Worm (Caenorhabditis elegans) whole organism, L1 larva: Measurements from ENCODE around the gene C45G9.12.

ENCODE experiments used
- C04F5.9 ChIP-seq: sonication (generic microtip); optimal IDR thresholded peaks from 2 replicates; lab custom pipeline; 2016; ENCODE audit warnings: missing genetic modification characterization, missing compliant biosample characterization
- C16A3.4 ChIP-seq: fragments of 150-350 bp; optimal IDR thresholded peaks from 2 replicates; lab custom pipeline; 2014; ENCODE audit warnings: missing biosample characterization, missing genetic modification characterization
- C34B4.2 ChIP-seq: sonication (generic microtip); optimal IDR thresholded peaks from 2 replicates; lab custom pipeline; 2017; ENCODE audit warnings: mild to moderate bottlenecking, missing genetic modification characterization, missing compliant biosample characterization
- Y116A8C.19 ChIP-seq: sonication (generic microtip); optimal IDR thresholded peaks from 2 replicates; lab custom pipeline; 2016; ENCODE audit warnings: missing compliant biosample characterization, missing genetic modification characterization, borderline replicate concordance
- ama-1 ChIP-seq: fragments of 150-350 bp; optimal IDR thresholded peaks from 2 replicates; lab custom pipeline; 2014
- blmp-1 ChIP-seq: fragments of 150-350 bp; optimal IDR thresholded peaks from 2 replicates; lab custom pipeline; 2014; ENCODE audit warnings: missing biosample characterization, missing genetic modification characterization
- ceh-63 ChIP-seq: fragments of 200-800 bp; sonication (Bioruptor generic); optimal IDR thresholded peaks from 2 replicates; lab custom pipeline; 2018; ENCODE audit warnings: mild to moderate bottlenecking, missing genetic modification characterization, missing compliant biosample characterization
- ceh-8 ChIP-seq: fragments of 200-800 bp; sonication (Bioruptor generic); optimal IDR thresholded peaks from 2 replicates; lab custom pipeline; 2018; ENCODE audit warnings: mild to moderate bottlenecking, missing genetic modification characterization, moderate library complexity, missing compliant biosample characterization
- ceh-88 ChIP-seq: fragments of 200-800 bp; sonication (Bioruptor generic); IDR thresholded peaks from 2 replicates; pipeline ENCODE4 v1.3.6; 2022; ENCODE audit warnings: missing genetic modification characterization, missing compliant biosample characterization
- ceh-90 ChIP-seq: sonication (generic microtip); optimal IDR thresholded peaks from 2 replicates; lab custom pipeline; 2016; ENCODE audit warnings: missing genetic modification characterization, missing compliant biosample characterization
- dpl-1 ChIP-seq, 3 experiments: fragments of 150-350 bp in 2 of 3; sonication (generic microtip) in 1 of 3; optimal IDR thresholded peaks; 2 replicates each; lab custom pipeline; 2014 to 2017; ENCODE audit warnings: missing biosample characterization in 3 of 3, missing genetic modification characterization in 3 of 3, missing genetic modification reagents in 3 of 3
- dsc-1 ChIP-seq: sonication (generic microtip); optimal IDR thresholded peaks from 2 replicates; lab custom pipeline; 2016; ENCODE audit warnings: mild to moderate bottlenecking, missing genetic modification characterization, missing compliant biosample characterization
- efl-1 ChIP-seq, 4 experiments: fragments of 150-350 bp; optimal IDR thresholded peaks in 3 of 4; peaks in 1 of 4; 1 replicate in 1 of 4; 2 replicates in 3 of 4; lab custom pipeline; 2014; ENCODE audit warnings: missing biosample characterization in 2 of 4, missing genetic modification characterization in 2 of 4, missing genetic modification reagents in 2 of 4
- efl-3 ChIP-seq: fragments of 200-800 bp; sonication (Bioruptor generic); optimal IDR thresholded peaks from 2 replicates; lab custom pipeline; 2018; ENCODE audit warnings: mild to moderate bottlenecking, missing genetic modification characterization, missing compliant biosample characterization
- egl-13 ChIP-seq: sonication (generic microtip); optimal IDR thresholded peaks from 2 replicates; lab custom pipeline; 2016; ENCODE audit warnings: missing genotype, missing genetic modification reagents, missing genetic modification characterization, missing compliant biosample characterization
- egl-27 ChIP-seq, 2 experiments: fragments of 150-350 bp in 1 of 2; sonication (generic microtip); optimal IDR thresholded peaks; 3 replicates each; lab custom pipeline; 2017 to 2018; ENCODE audit warnings: missing biosample characterization in 2 of 2, missing genetic modification characterization in 2 of 2, missing genetic modification reagents in 2 of 2
- elt-2 ChIP-seq: sonication (generic microtip); optimal IDR thresholded peaks from 2 replicates; lab custom pipeline; 2016; ENCODE audit warnings: missing genetic modification characterization, mild to moderate bottlenecking, inconsistent platforms, missing compliant biosample characterization, missing genetic modification reagents
- ets-5 ChIP-seq: fragments of 200-800 bp; sonication (Bioruptor generic); IDR thresholded peaks from 2 replicates; pipeline ENCODE4 v1.3.6; 2022; ENCODE audit warnings: missing genetic modification characterization, missing compliant biosample characterization
- fkh-8 ChIP-seq: sonication (generic microtip); optimal IDR thresholded peaks from 2 replicates; lab custom pipeline; 2016; ENCODE audit warnings: mild to moderate bottlenecking, missing genetic modification characterization, missing compliant biosample characterization
- grh-1 ChIP-seq: fragments of 200-800 bp; sonication (Bioruptor generic); IDR thresholded peaks from 2 replicates; pipeline ENCODE4 v1.3.6; 2022; ENCODE audit warnings: missing genetic modification reagents, missing genetic modification characterization, missing compliant biosample characterization
- hlh-17 ChIP-seq: fragments of 200-800 bp; sonication (Bioruptor generic); optimal IDR thresholded peaks from 2 replicates; lab custom pipeline; 2018; ENCODE audit warnings: missing genetic modification characterization, mild to moderate bottlenecking, missing compliant biosample characterization, moderate library complexity, borderline replicate concordance
- hlh-4 ChIP-seq: sonication (generic microtip); optimal IDR thresholded peaks from 2 replicates; lab custom pipeline; 2016; ENCODE audit warnings: mild to moderate bottlenecking, missing genetic modification characterization, missing compliant biosample characterization
- hpl-2 ChIP-seq: fragments of 150-350 bp; optimal IDR thresholded peaks from 2 replicates; lab custom pipeline; 2014; ENCODE audit warnings: missing biosample characterization, missing genetic modification reagents, missing genetic modification characterization
- irx-1 ChIP-seq: sonication (generic microtip); optimal IDR thresholded peaks from 2 replicates; lab custom pipeline; 2016; ENCODE audit warnings: missing genetic modification characterization, missing compliant biosample characterization
- lin-14 ChIP-seq: fragments of 200-800 bp; sonication (Bioruptor generic); optimal IDR thresholded peaks from 2 replicates; lab custom pipeline; 2018; ENCODE audit warnings: mild to moderate bottlenecking, missing genetic modification characterization, moderate library complexity, missing compliant biosample characterization
- lin-15B ChIP-seq: fragments of 150-350 bp; sonication (generic microtip); optimal IDR thresholded peaks from 3 replicates; lab custom pipeline; 2014; ENCODE audit warnings: missing biosample characterization, missing genetic modification characterization
- lin-35 ChIP-seq, 2 experiments: fragments of 150-350 bp; optimal IDR thresholded peaks; 2 replicates each; lab custom pipeline; 2014; ENCODE audit warnings: missing biosample characterization in 2 of 2, missing genetic modification characterization in 2 of 2, missing genetic modification reagents in 2 of 2
- lin-39 ChIP-seq: fragments of 150-350 bp; optimal IDR thresholded peaks from 2 replicates; lab custom pipeline; 2014; ENCODE audit warnings: missing biosample characterization, missing genetic modification reagents, missing genetic modification characterization
- lir-3 ChIP-seq: sonication (generic microtip); optimal IDR thresholded peaks from 2 replicates; lab custom pipeline; 2016; ENCODE audit warnings: mild to moderate bottlenecking, missing genetic modification characterization, moderate library complexity, missing compliant biosample characterization; ENCODE audit not compliant: poor library complexity
- lsy-2 ChIP-seq, 2 experiments: fragments of 150-350 bp; optimal IDR thresholded peaks; 2 replicates each; lab custom pipeline; 2014; ENCODE audit warnings: missing biosample characterization in 2 of 2, missing genetic modification characterization in 2 of 2
- mab-9 ChIP-seq: fragments of 200-800 bp; sonication (Bioruptor generic); IDR thresholded peaks from 2 replicates; pipeline ENCODE4 v1.3.6; 2022; ENCODE audit warnings: missing genetic modification reagents, missing genetic modification characterization, missing compliant biosample characterization
- nhr-12 ChIP-seq: sonication (generic microtip); optimal IDR thresholded peaks from 2 replicates; lab custom pipeline; 2017; ENCODE audit warnings: missing biosample characterization, missing genetic modification characterization
- nhr-237 ChIP-seq: fragments of 150-350 bp; optimal IDR thresholded peaks from 2 replicates; lab custom pipeline; 2014; ENCODE audit warnings: missing biosample characterization, missing genetic modification characterization
- nhr-76 ChIP-seq: sonication (generic microtip); optimal IDR thresholded peaks from 2 replicates; lab custom pipeline; 2017; ENCODE audit warnings: missing biosample characterization, missing genetic modification characterization
- nhr-84 ChIP-seq: sonication (generic microtip); optimal IDR thresholded peaks from 2 replicates; lab custom pipeline; 2017; ENCODE audit warnings: missing biosample characterization, missing genetic modification characterization
- nhr-85 ChIP-seq: sonication (generic microtip); peaks from one replicate; lab custom pipeline; 2016; ENCODE audit warnings: missing genetic modification characterization, inconsistent platforms, missing compliant biosample characterization
- nhr-90 ChIP-seq: sonication (generic microtip); optimal IDR thresholded peaks from 2 replicates; lab custom pipeline; 2016; ENCODE audit warnings: mild to moderate bottlenecking, missing genetic modification characterization, missing compliant biosample characterization; ENCODE audit not compliant: poor library complexity
- pax-3 ChIP-seq: fragments of 200-800 bp; sonication (Bioruptor generic); optimal IDR thresholded peaks from 2 replicates; lab custom pipeline; 2018; ENCODE audit warnings: mild to moderate bottlenecking, missing genetic modification characterization, moderate library complexity, missing compliant biosample characterization
- rnt-1 ChIP-seq: sonication (generic microtip); optimal IDR thresholded peaks from 2 replicates; lab custom pipeline; 2016; ENCODE audit warnings: mild to moderate bottlenecking, missing genetic modification characterization, moderate library complexity, missing compliant biosample characterization
- skn-1 ChIP-seq: fragments of 150-350 bp; optimal IDR thresholded peaks from 2 replicates; lab custom pipeline; 2014; ENCODE audit warnings: missing biosample characterization, missing genetic modification characterization
- sox-4 ChIP-seq: sonication (generic microtip); optimal IDR thresholded peaks from 2 replicates; lab custom pipeline; 2016; ENCODE audit warnings: missing genetic modification characterization, missing compliant biosample characterization
- sptf-1 ChIP-seq: fragments of 150-350 bp; optimal IDR thresholded peaks from 2 replicates; lab custom pipeline; 2014; ENCODE audit warnings: missing biosample characterization, missing genetic modification characterization
- tbx-2 ChIP-seq: sonication (generic microtip); optimal IDR thresholded peaks from 2 replicates; lab custom pipeline; 2016; ENCODE audit warnings: missing genetic modification characterization, missing compliant biosample characterization
- unc-130 ChIP-seq: fragments of 150-350 bp; optimal IDR thresholded peaks from 2 replicates; lab custom pipeline; 2017; ENCODE audit warnings: missing biosample characterization, missing genetic modification characterization, inconsistent platforms
- unc-30 ChIP-seq: sonication (generic microtip); optimal IDR thresholded peaks from 2 replicates; lab custom pipeline; 2017; ENCODE audit warnings: missing biosample characterization, missing genetic modification characterization
- unc-62 ChIP-seq: fragments of 150-350 bp; optimal IDR thresholded peaks from 2 replicates; lab custom pipeline; 2014; ENCODE audit warnings: missing biosample characterization, missing genetic modification reagents, missing genetic modification characterization
- unc-86 ChIP-seq: sonication (generic microtip); optimal IDR thresholded peaks from 2 replicates; lab custom pipeline; 2016; ENCODE audit warnings: missing genetic modification characterization, missing compliant biosample characterization
- unc-98 ChIP-seq: fragments of 200-800 bp; sonication (Bioruptor generic); IDR thresholded peaks from 2 replicates; pipeline ENCODE4 v1.3.6; 2022; ENCODE audit warnings: missing genetic modification characterization, missing compliant biosample characterization
- xbp-1 ChIP-seq: sonication (generic microtip); optimal IDR thresholded peaks from 2 replicates; lab custom pipeline; 2016; ENCODE audit warnings: missing genetic modification characterization, missing compliant biosample characterization
- zag-1 ChIP-seq: fragments of 150-350 bp; optimal IDR thresholded peaks from 2 replicates; lab custom pipeline; 2014; ENCODE audit warnings: missing biosample characterization, missing genetic modification characterization
- zip-4 ChIP-seq: fragments of 200-800 bp; sonication (Bioruptor generic); optimal IDR thresholded peaks from 2 replicates; lab custom pipeline; 2018; ENCODE audit warnings: mild to moderate bottlenecking, missing genetic modification characterization, moderate library complexity, missing compliant biosample characterization
- ztf-4 ChIP-seq: fragments of 150-350 bp; optimal IDR thresholded peaks from 2 replicates; lab custom pipeline; 2014; ENCODE audit warnings: missing biosample characterization, missing genetic modification characterization

The C45G9.12 gene

DNA sequence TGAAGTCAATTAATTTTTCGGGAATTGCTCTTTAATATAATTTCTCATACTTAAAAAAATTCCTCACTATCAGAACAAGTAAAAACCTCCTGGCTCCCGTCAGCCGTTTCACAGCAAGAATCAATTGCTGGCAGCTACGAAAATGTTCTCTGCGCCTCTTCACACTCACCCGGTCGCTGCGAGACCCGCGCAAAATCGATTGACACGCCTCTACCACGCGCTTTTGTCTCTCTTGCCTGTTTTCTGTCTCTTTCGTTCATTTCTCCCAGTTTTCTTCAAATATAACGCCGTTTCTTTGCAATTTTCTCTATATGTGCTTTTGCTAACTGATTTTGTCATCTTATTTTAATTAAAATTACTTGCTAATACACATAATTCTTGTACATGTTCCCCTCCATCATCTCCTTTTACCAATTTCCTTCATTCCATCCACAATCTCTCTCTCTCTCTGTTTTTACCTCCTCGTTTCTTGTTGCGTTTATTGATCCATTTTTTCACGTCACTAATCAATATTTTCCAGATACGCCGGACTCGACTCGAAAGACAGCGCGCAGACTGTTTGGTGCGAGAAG is 46.9 kb downstream of the C45G9.12 start, which contains the start of gene pcf-11:
pcf-11 (plus strand) TSS at position 522 of the 572 bp plus-strand sequence.
- TF ChIP-seq efl-3 (GFP tag; lab: Kevin White, UChicago): no peak
- peak; percentile 74 for TF ChIP-seq lin-14 (GFP tag; lab: Kevin White, UChicago)
- no peak for TF ChIP-seq hlh-17
- no peak for TF ChIP-seq nhr-12 (tag; lab: Kevin White, UChicago)
- TF ChIP-seq nhr-85 (tag; lab: Kevin White, UChicago): no peak
- no peak for TF ChIP-seq sptf-1 (tag; lab: Kevin White, UChicago)
- TF ChIP-seq nhr-76: no peak
- no peak for TF ChIP-seq egl-13 (tag; lab: Kevin White, UChicago)
- TF ChIP-seq zip-4 (GFP tag; lab: Kevin White, UChicago): no peak
- no peak for TF ChIP-seq unc-62 (GFP tag; lab: Kevin White, UChicago)
- TF ChIP-seq ama-1 (lab: Kevin White, UChicago): peak; percentile 53
- peak; percentile 53 for TF ChIP-seq unc-86
- TF ChIP-seq Y116A8C.19 (tag; lab: Kevin White, UChicago): no peak
- no peak for TF ChIP-seq lin-15B (tag; lab: Kevin White, UChicago)
- TF ChIP-seq lsy-2 (tag; optimal IDR thresholded peaks at IDR 0.05; lab: Kevin White, UChicago): peak; percentile 43 to 78
- TF ChIP-seq C34B4.2 (tag; lab: Kevin White, UChicago): no peak
- no peak for TF ChIP-seq ceh-90 (tag; lab: Kevin White, UChicago)
- TF ChIP-seq hlh-4 (tag; lab: Kevin White, UChicago): no peak
- TF ChIP-seq C04F5.9 (tag; lab: Kevin White, UChicago): no peak
- no peak for TF ChIP-seq nhr-237 (tag; lab: Kevin White, UChicago)
- peak; percentile 51 to 63 (median 55) for TF ChIP-seq dpl-1 (GFP tag; optimal IDR thresholded peaks at IDR 0.05; lab: Kevin White, UChicago)
- peak; percentile 69 to 75 for TF ChIP-seq lin-35 (GFP tag; optimal IDR thresholded peaks at IDR 0.05; lab: Kevin White, UChicago)
- no peak for TF ChIP-seq unc-98 (GFP tag; lab: Robert Waterston, UW)
- TF ChIP-seq sox-4 (tag; lab: Kevin White, UChicago): no peak
- TF ChIP-seq C16A3.4 (tag; lab: Kevin White, UChicago): peak; percentile 34
- TF ChIP-seq nhr-90 (tag; lab: Kevin White, UChicago): peak; percentile 36
- no peak for TF ChIP-seq unc-130 (tag; lab: Kevin White, UChicago)
- peak; percentile 13 for TF ChIP-seq blmp-1 (tag; lab: Kevin White, UChicago)
- TF ChIP-seq elt-2 (tag; lab: Kevin White, UChicago): no peak
- TF ChIP-seq hpl-2 (GFP tag; lab: Kevin White, UChicago): no peak
- peak; percentile 9 for TF ChIP-seq irx-1 (tag; lab: Kevin White, UChicago)
- no peak for TF ChIP-seq mab-9
- TF ChIP-seq grh-1 (GFP tag; lab: Robert Waterston, UW): no peak
- peak; percentile 63 for TF ChIP-seq rnt-1 (tag; lab: Kevin White, UChicago)
- TF ChIP-seq xbp-1 (tag; lab: Kevin White, UChicago): peak; percentile 53
- TF ChIP-seq pax-3 (tag; lab: Kevin White, UChicago): no peak
- TF ChIP-seq fkh-8 (tag; lab: Kevin White, UChicago): peak; percentile 40
- no peak for TF ChIP-seq unc-30
- TF ChIP-seq egl-27 (tag; optimal IDR thresholded peaks at IDR 0.05; lab: Kevin White, UChicago): no peak
- TF ChIP-seq lin-39 (tag; lab: Kevin White, UChicago): no peak
- no peak for TF ChIP-seq ceh-63 (GFP tag; lab: Kevin White, UChicago)
- peak; percentile 66 to 71 for TF ChIP-seq efl-1 (optimal IDR thresholded peaks at IDR 0.05; lab: Kevin White, UChicago)
- TF ChIP-seq efl-1 (GFP tag; optimal IDR thresholded peaks at IDR 0.05 in 1 of 2; lab: Kevin White, UChicago): peak; percentile 54 to 96
- TF ChIP-seq skn-1 (tag; lab: Kevin White, UChicago): peak; percentile 58
- no peak for TF ChIP-seq zag-1 (tag; lab: Kevin White, UChicago)
- TF ChIP-seq lir-3: peak; percentile 43
- TF ChIP-seq tbx-2: peak; percentile 45
- peak; percentile 25 for TF ChIP-seq dsc-1 (tag; lab: Kevin White, UChicago)
- no peak for TF ChIP-seq ceh-8 (GFP tag; lab: Kevin White, UChicago)
- TF ChIP-seq ets-5 (GFP tag; lab: Robert Waterston, UW): no peak
- TF ChIP-seq ceh-88: no peak
- no peak for TF ChIP-seq ztf-4 (tag; lab: Kevin White, UChicago)
- TF ChIP-seq nhr-84: no peak
